Worm (Caenorhabditis elegans): Measurements from ENCODE around the gene srj-57.

The srj-57 gene

DNA sequence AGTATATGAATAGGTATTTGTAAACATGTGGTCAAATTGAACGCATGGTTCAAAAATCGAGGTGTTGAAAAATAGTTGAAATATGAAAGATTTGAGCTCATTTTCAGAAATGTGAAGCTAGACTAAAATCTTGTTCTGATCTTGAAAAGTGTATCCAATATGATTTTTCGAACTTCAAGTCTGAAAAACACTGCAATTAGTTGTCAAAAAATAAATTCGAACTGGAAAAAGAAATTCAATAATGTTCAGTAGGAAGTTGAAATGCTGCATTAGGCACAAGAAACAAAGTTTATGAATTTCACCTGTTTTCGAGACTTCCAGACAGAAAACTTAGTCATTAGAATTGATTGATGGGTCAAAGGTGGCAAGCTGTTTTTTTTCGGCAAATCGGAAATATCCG lies 6.1 kb upstream of the srj-57 start, which contains the start of gene srh-270:
Gene srh-270 (minus strand): TSS at position 101 of the 400 bp plus-strand sequence.
- TF ChIP-seq mes-4 (tag; optimal IDR thresholded peaks at IDR 0.05) (no peak), ztf-3 (GFP tag; optimal IDR thresholded peaks at IDR 0.05) (no peak), cebp-2 (GFP tag; IDR thresholded peaks at IDR 0.05) (no peak), Y95B8A.8 (GFP tag; IDR thresholded peaks at IDR 0.05) (no peak), hrde-1 (tag; optimal IDR thresholded peaks at IDR 0.05; ENCODE audit: borderline replicate concordance) (no peak), B0261.1 (tag; optimal IDR thresholded peaks at IDR 0.05) (no peak), Y56A3A.18 (GFP tag; IDR thresholded peaks at IDR 0.05) (no peak), sea-2 (GFP tag; IDR thresholded peaks at IDR 0.05) (no peak), cebp-1 (GFP tag; IDR thresholded peaks at IDR 0.05) (no peak), cebp-1 (tag; optimal IDR thresholded peaks at IDR 0.05) (no peak), F39B2.1 (GFP tag; IDR thresholded peaks at IDR 0.05) (no peak), lin-54 (GFP tag; optimal IDR thresholded peaks at IDR 0.05) (no peak), attf-6 (GFP tag; IDR thresholded peaks at IDR 0.05) (no peak), F57C9.4 (tag; optimal IDR thresholded peaks at IDR 0.05) (no peak), K11D2.4 (GFP tag; IDR thresholded peaks at IDR 0.05) (no peak)

DNA sequence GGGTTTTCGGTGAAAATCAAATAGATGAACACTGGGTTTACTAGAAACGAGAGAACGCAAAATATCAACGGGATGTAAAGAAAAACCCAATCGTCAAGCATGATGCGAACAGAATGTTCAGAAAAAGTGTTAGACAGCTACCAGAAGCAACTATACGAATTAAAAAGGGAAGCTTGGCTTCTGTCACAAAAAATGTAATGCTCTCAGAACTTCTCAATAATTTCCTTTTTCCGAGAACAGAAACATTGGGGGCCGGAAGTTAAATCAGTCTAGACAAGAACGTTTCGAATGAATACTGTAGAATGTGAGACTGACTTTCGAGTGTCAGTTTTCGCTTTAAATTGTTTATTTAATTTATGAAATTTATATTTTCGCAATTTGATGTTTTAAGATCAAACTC lies 4.4 kb upstream of the srj-57 start, which contains the start of gene srj-54:
Gene srj-54 (minus strand): TSS at position 101 of the 400 bp plus-strand sequence.
- TF ChIP-seq attf-5 (GFP tag; optimal IDR thresholded peaks at IDR 0.05), result no peak
- TF ChIP-seq Y53F4B.3 (GFP tag; IDR thresholded peaks at IDR 0.05), result no peak
- TF ChIP-seq hlh-26 (GFP tag; conservative IDR thresholded peaks at IDR 0.05), result no peak
- TF ChIP-seq B0035.1 (tag; optimal IDR thresholded peaks at IDR 0.05), result no peak
- no peak for TF ChIP-seq tbx-9 (tag; optimal IDR thresholded peaks at IDR 0.05; ENCODE audit: borderline replicate concordance)
- no peak for TF ChIP-seq lin-40 (tag; optimal IDR thresholded peaks at IDR 0.05)
- TF ChIP-seq gei-17 (GFP tag; optimal IDR thresholded peaks at IDR 0.05), result no peak
- no peak for TF ChIP-seq ztf-26 (tag; optimal IDR thresholded peaks at IDR 0.05)
- TF ChIP-seq ztf-25 (GFP tag; IDR thresholded peaks at IDR 0.05), result no peak
- no peak for TF ChIP-seq egrh-3 (GFP tag; IDR thresholded peaks at IDR 0.05)
- no peak for TF ChIP-seq F33H1.4 (GFP tag; IDR thresholded peaks at IDR 0.05)
- TF ChIP-seq rpc-1 (optimal IDR thresholded peaks at IDR 0.05), result no peak
- no peak for TF ChIP-seq rpc-1 (tag; optimal IDR thresholded peaks at IDR 0.05)
- TF ChIP-seq Y56A3A.18 (GFP tag; IDR thresholded peaks at IDR 0.05), result no peak
- TF ChIP-seq chd-7 (tag; optimal IDR thresholded peaks at IDR 0.05), result no peak
- no peak for TF ChIP-seq mcd-1 (GFP tag; IDR thresholded peaks at IDR 0.05)
- TF ChIP-seq hmg-20 (GFP tag; IDR thresholded peaks at IDR 0.05), result no peak
- no peak for TF ChIP-seq zfh-2 (GFP tag; conservative IDR thresholded peaks at IDR 0.05)
- no peak for TF ChIP-seq nfya-1 (tag; optimal IDR thresholded peaks at IDR 0.05; ENCODE audit: borderline replicate concordance, insufficient read depth)
- no peak for TF ChIP-seq F57A8.1 (GFP tag; optimal IDR thresholded peaks at IDR 0.05)
- TF ChIP-seq nfyb-1 (GFP tag; IDR thresholded peaks at IDR 0.05), result no peak

ce11 chrV:2857842-2858241 lies 2.5 kb upstream of the srj-57 start, which contains the start of gene srj-55:
srj-55 (minus strand) TSS chrV:2857942.
- no peak for TF ChIP-seq mxl-1 (tag; optimal IDR thresholded peaks at IDR 0.05)
- no peak for TF ChIP-seq Y53F4B.3 (GFP tag; IDR thresholded peaks at IDR 0.05)
- TF ChIP-seq akir-1 (GFP tag; optimal IDR thresholded peaks at IDR 0.05), result no peak
- no peak for TF ChIP-seq K11D2.4 (GFP tag; IDR thresholded peaks at IDR 0.05)
- TF ChIP-seq him-1 (tag; optimal IDR thresholded peaks at IDR 0.05), result no peak
- no peak for TF ChIP-seq C06A6.2 (GFP tag; conservative IDR thresholded peaks at IDR 0.05)
- TF ChIP-seq Y95B8A.8 (GFP tag; IDR thresholded peaks at IDR 0.05), result no peak
- no peak for TF ChIP-seq lin-35 (GFP tag; optimal IDR thresholded peaks at IDR 0.05)
- TF ChIP-seq athp-1 (tag; optimal IDR thresholded peaks at IDR 0.05), result no peak
- no peak for TF ChIP-seq hsf-1 (GFP tag; IDR thresholded peaks at IDR 0.05)
- TF ChIP-seq egl-44 (GFP tag; IDR thresholded peaks at IDR 0.05), result no peak
- no peak for TF ChIP-seq bed-1 (GFP tag; IDR thresholded peaks at IDR 0.05)
- TF ChIP-seq bed-2 (GFP tag; IDR thresholded peaks at IDR 0.05), result no peak

All from whole organism, young adult.